Fruit fly (Drosophila melanogaster) Kc167 (cell line): ENCODE measurements around the gene CG6403.

ENCODE experiments used
- Myc ChIP-seq: fragments of >200 bp; optimal IDR thresholded peaks from 2 replicates; lab custom pipeline; 2017; ENCODE audit warnings: missing external identifiers
- Sin3A ChIP-seq: fragments of >200 bp; optimal IDR thresholded peaks from 2 replicates; lab custom pipeline; 2018; ENCODE audit warnings: missing external identifiers
- h ChIP-seq: fragments of >200 bp; optimal IDR thresholded peaks from 3 replicates; lab custom pipeline; 2018; ENCODE audit warnings: missing external identifiers
- psq ChIP-seq: fragments of >200 bp; optimal IDR thresholded peaks from 2 replicates; lab custom pipeline; 2017; ENCODE audit warnings: missing external identifiers

- TF ChIP-seq h (lab: Kevin White, UChicago) (no peak), psq (lab: Kevin White, UChicago) (no peak), Sin3A (no peak), Myc (lab: Kevin White, UChicago) (no peak)
These were observed 18.2 kb downstream of the CG6403 start, which contains the start of gene Yif1 for dm6 chr3R:26717864-26718263.
